Fruit fly (Drosophila melanogaster) whole organism, prepupa: ENCODE measurements around the gene Roc1a.

ENCODE experiments used
- CG11902 ChIP-seq: fragments of 200-800 bp; sonication (Bioruptor generic); optimal IDR thresholded peaks from 3 replicates; lab custom pipeline; 2016; ENCODE audit warnings: missing biosample characterization, missing genetic modification characterization
- CG15336 ChIP-seq: fragments of 200-800 bp; sonication (Bioruptor generic); IDR thresholded peaks from 2 replicates; pipeline ENCODE4 v1.3.6; 2022; ENCODE audit warnings: missing biosample characterization, missing genetic modification characterization
- CG31627 ChIP-seq: fragments of 200-800 bp; sonication (Bioruptor generic); optimal IDR thresholded peaks from 3 replicates; lab custom pipeline; 2016; ENCODE audit warnings: missing biosample characterization, missing genetic modification characterization
- CG32006 ChIP-seq: fragments of 200-800 bp; sonication (Bioruptor generic); optimal IDR thresholded peaks from 3 replicates; lab custom pipeline; 2017; ENCODE audit warnings: missing biosample characterization, mild to moderate bottlenecking, missing genetic modification characterization
- CG3919 ChIP-seq: fragments of 200-800 bp; sonication (Bioruptor generic); optimal IDR thresholded peaks from 3 replicates; lab custom pipeline; 2016; ENCODE audit warnings: missing biosample characterization, missing genetic modification characterization
- CG4318 ChIP-seq: fragments of 200-800 bp; sonication (Bioruptor generic); optimal IDR thresholded peaks from 3 replicates; lab custom pipeline; 2017; ENCODE audit warnings: missing biosample characterization, mild to moderate bottlenecking, missing genetic modification characterization
- CG6163 ChIP-seq: fragments of 200-800 bp; sonication (Bioruptor generic); IDR thresholded peaks from 3 replicates; pipeline ENCODE4 v1.3.6; 2022; ENCODE audit warnings: missing biosample characterization, missing genetic modification characterization
- CG6276 ChIP-seq: fragments of 200-800 bp; sonication (Bioruptor generic); optimal IDR thresholded peaks from 2 replicates; lab custom pipeline; 2017; ENCODE audit warnings: missing biosample characterization, mild to moderate bottlenecking, missing genetic modification characterization
- CG6792 ChIP-seq: fragments of 200-800 bp; sonication (Bioruptor generic); optimal IDR thresholded peaks from 3 replicates; lab custom pipeline; 2016; ENCODE audit warnings: missing biosample characterization, missing genetic modification characterization
- CG6854 ChIP-seq: fragments of 200-800 bp; sonication (Bioruptor generic); optimal IDR thresholded peaks from 2 replicates; lab custom pipeline; 2017; ENCODE audit warnings: missing biosample characterization, mild to moderate bottlenecking, missing genetic modification characterization
- CG8119 ChIP-seq: fragments of 200-800 bp; sonication (Bioruptor generic); IDR thresholded peaks from 3 replicates; pipeline ENCODE4 v1.3.6; 2022; ENCODE audit warnings: missing biosample characterization, missing genetic modification characterization
- CG9139 ChIP-seq: fragments of 200-800 bp; sonication (Bioruptor generic); optimal IDR thresholded peaks from 3 replicates; lab custom pipeline; 2017; ENCODE audit warnings: missing biosample characterization, mild to moderate bottlenecking, missing genetic modification characterization
- Eip78C ChIP-seq: fragments of 200-800 bp; sonication (Bioruptor generic); peaks from one replicate; lab custom pipeline; 2016; ENCODE audit warnings: missing biosample characterization, missing genetic modification characterization
- Eip93F ChIP-seq: fragments of 200-800 bp; sonication (Bioruptor generic); optimal IDR thresholded peaks from 2 replicates; lab custom pipeline; 2016; ENCODE audit warnings: missing biosample characterization, mild to moderate bottlenecking, missing genetic modification characterization
- Ets21C ChIP-seq: fragments of 200-800 bp; sonication (Bioruptor generic); optimal IDR thresholded peaks from 3 replicates; lab custom pipeline; 2016; ENCODE audit warnings: missing biosample characterization, missing genetic modification characterization
- Ets96B ChIP-seq: fragments of 200-800 bp; optimal IDR thresholded peaks from 2 replicates; lab custom pipeline; 2019; ENCODE audit warnings: missing biosample characterization, mild to moderate bottlenecking, missing genetic modification characterization, moderate library complexity
- Hr39 ChIP-seq: fragments of 200-800 bp; sonication (Bioruptor generic); optimal IDR thresholded peaks from 2 replicates; lab custom pipeline; 2016; ENCODE audit warnings: missing biosample characterization, missing genetic modification characterization
- Lpt ChIP-seq: fragments of 200-800 bp; sonication (Bioruptor generic); optimal IDR thresholded peaks from 3 replicates; lab custom pipeline; 2016; ENCODE audit warnings: missing biosample characterization, missing genetic modification characterization
- Sox14 ChIP-seq: fragments of 200-800 bp; sonication (Bioruptor generic); optimal IDR thresholded peaks from 3 replicates; lab custom pipeline; 2016; ENCODE audit warnings: missing biosample characterization, missing genetic modification characterization
- Sox15 ChIP-seq: fragments of 200-800 bp; sonication (Bioruptor generic); optimal IDR thresholded peaks from 3 replicates; lab custom pipeline; 2016; ENCODE audit warnings: missing biosample characterization, missing genetic modification characterization
- cyc ChIP-seq: fragments of 200-800 bp; sonication (Bioruptor generic); optimal IDR thresholded peaks from 3 replicates; lab custom pipeline; 2016; ENCODE audit warnings: missing biosample characterization, missing genetic modification characterization
- dac ChIP-seq: fragments of 200-800 bp; sonication (Bioruptor generic); optimal IDR thresholded peaks from 2 replicates; lab custom pipeline; 2017; ENCODE audit warnings: missing biosample characterization, mild to moderate bottlenecking, missing genetic modification characterization
- eg ChIP-seq: fragments of 200-800 bp; sonication (Bioruptor generic); IDR thresholded peaks from 3 replicates; pipeline ENCODE4 v1.3.6; 2022; ENCODE audit warnings: missing biosample characterization, missing genetic modification characterization
- esn ChIP-seq: fragments of 200-800 bp; sonication (Bioruptor generic); optimal IDR thresholded peaks from 2 replicates; lab custom pipeline; 2016; ENCODE audit warnings: missing biosample characterization, mild to moderate bottlenecking, missing genetic modification characterization, moderate library complexity
- fd59A ChIP-seq: fragments of 200-800 bp; sonication (Bioruptor generic); optimal IDR thresholded peaks from 2 replicates; lab custom pipeline; 2017; ENCODE audit warnings: missing biosample characterization, mild to moderate bottlenecking, missing genetic modification characterization, missing genetic modification reagents
- fd85E ChIP-seq: fragments of 200-800 bp; sonication (Bioruptor generic); optimal IDR thresholded peaks from 3 replicates; lab custom pipeline; 2016; ENCODE audit warnings: missing biosample characterization, missing genetic modification characterization
- net ChIP-seq: fragments of 200-800 bp; sonication (Bioruptor generic); optimal IDR thresholded peaks from 3 replicates; lab custom pipeline; 2016; ENCODE audit warnings: missing biosample characterization, missing genetic modification characterization
- spab ChIP-seq: fragments of 200-800 bp; sonication (Bioruptor generic); optimal IDR thresholded peaks from 2 replicates; lab custom pipeline; 2017; ENCODE audit warnings: missing biosample characterization, mild to moderate bottlenecking, missing genetic modification characterization, missing genetic modification reagents
- ss ChIP-seq, 2 experiments: fragments of 200-800 bp; sonication (Bioruptor generic); optimal IDR thresholded peaks; 2 replicates in 1 of 2; 3 replicates in 1 of 2; lab custom pipeline; 2017 to 2018; ENCODE audit warnings: mild to moderate bottlenecking in 2 of 2, missing biosample characterization in 2 of 2, missing genetic modification characterization in 2 of 2, moderate library complexity in 1 of 2
- svp ChIP-seq: fragments of 200-800 bp; sonication (Bioruptor generic); peaks from one replicate; lab custom pipeline; 2016; ENCODE audit warnings: missing biosample characterization, missing genetic modification characterization
- vri ChIP-seq: fragments of 200-800 bp; sonication (Bioruptor generic); optimal IDR thresholded peaks from 3 replicates; lab custom pipeline; 2016; ENCODE audit warnings: missing biosample characterization, mild to moderate bottlenecking, missing genetic modification characterization

Gene Roc1a

DNA sequence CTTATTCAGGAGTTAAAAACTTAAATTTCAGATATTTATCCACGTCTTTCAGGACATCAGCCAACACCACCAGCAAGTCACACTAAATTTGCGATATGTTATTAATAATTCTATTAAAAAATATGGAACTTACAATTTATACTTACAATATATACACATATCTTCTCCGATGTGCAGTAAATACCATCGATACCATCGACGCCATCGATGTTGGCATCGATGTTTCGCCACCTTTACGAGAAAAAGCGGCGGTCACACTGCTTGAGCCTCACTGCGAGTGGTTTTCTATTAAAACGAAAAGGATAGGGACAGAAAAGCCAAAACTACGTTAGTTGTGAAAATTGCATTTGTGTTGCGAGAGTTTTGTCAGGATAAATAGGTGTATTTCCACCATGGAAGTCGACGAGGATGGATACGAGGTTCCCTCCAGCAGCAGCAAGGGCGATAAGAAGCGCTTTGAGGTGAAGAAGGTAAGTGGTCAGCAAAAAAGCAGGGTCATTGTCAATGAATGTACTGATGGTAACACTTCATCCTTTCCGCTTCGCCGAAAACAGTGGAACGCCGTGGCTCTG is at the start of gene Roc1a:
TSS of gene Roc1a (plus strand) at position 249 of the 572 bp plus-strand sequence.
- no peak for TF ChIP-seq ss (GFP tag; optimal IDR thresholded peaks at IDR 0.05; lab: Kevin White, UChicago)
- TF ChIP-seq CG9139 (GFP tag; lab: Kevin White, UChicago): no peak
- TF ChIP-seq CG3919 (GFP tag; lab: Kevin White, UChicago): no peak
- TF ChIP-seq Ets96B: no peak
- no peak for TF ChIP-seq CG32006 (GFP tag; lab: Kevin White, UChicago)
- TF ChIP-seq CG8119 (GFP tag; lab: Robert Waterston, UW): no peak
- TF ChIP-seq CG11902: no peak
- TF ChIP-seq CG6854 (GFP tag; lab: Kevin White, UChicago): peak; percentile 32
- TF ChIP-seq eg (GFP tag; lab: Robert Waterston, UW): 0 out of 3 replicates have a peak, but pooled peaks have one; percentile 4

- TF ChIP-seq vri (peak; percentile 94), CG6163 (GFP tag; lab: Robert Waterston, UW) (0 out of 3 replicates have a peak, but pooled peaks have one; percentile 16), CG6276 (GFP tag; lab: Kevin White, UChicago) (no peak), svp (GFP tag; lab: Kevin White, UChicago) (no peak)
Observed at dm6 chrX:598322-599057, 48.6 kb upstream of the Roc1a start.

dm6 chrX:599727-600126 is 47.4 kb upstream of the Roc1a start:
- TF ChIP-seq dac (no peak), cyc (GFP tag; lab: Kevin White, UChicago) (no peak), spab (GFP tag; lab: Kevin White, UChicago) (no peak), vri (peak; percentile 52), Ets21C (GFP tag; lab: Kevin White, UChicago) (no peak), Sox14 (GFP tag; lab: Kevin White, UChicago) (no peak), CG6792 (GFP tag; lab: Kevin White, UChicago) (no peak), Eip78C (GFP tag; lab: Kevin White, UChicago) (no peak), fd59A (no peak), CG15336 (GFP tag; lab: Robert Waterston, UW) (no peak), CG4318 (GFP tag; lab: Kevin White, UChicago) (no peak), svp (GFP tag; lab: Kevin White, UChicago) (peak; percentile 78)
- TF ChIP-seq, all 60 proteins: peak for 2

DNA sequence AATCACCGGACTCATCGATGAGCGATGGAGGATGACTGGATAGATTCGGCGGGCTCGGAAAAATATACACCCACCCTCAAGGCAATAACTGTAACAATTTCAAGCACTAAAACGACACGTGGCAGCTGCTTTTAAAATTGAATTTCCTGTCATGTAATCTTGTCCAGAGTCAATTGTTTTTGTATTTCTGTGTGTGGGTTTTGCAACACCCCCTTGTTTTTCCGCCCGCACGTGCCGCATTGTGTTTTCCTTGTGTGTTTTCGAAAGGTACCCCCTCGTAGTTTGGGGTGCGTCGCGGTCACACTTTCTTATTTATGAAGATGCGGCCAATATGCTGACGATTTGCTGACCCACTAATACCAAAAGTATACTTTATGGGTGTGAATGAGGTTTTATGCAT is 45.1 kb upstream of the Roc1a start:
- TF ChIP-seq svp (GFP tag; lab: Kevin White, UChicago) (no peak), Ets96B (no peak), CG6276 (GFP tag; lab: Kevin White, UChicago) (no peak), fd85E (GFP tag; lab: Kevin White, UChicago) (no peak), CG4318 (GFP tag; lab: Kevin White, UChicago) (no peak), cyc (GFP tag; lab: Kevin White, UChicago) (no peak), CG9139 (GFP tag; lab: Kevin White, UChicago) (no peak), esn (GFP tag; lab: Kevin White, UChicago) (no peak)

DNA sequence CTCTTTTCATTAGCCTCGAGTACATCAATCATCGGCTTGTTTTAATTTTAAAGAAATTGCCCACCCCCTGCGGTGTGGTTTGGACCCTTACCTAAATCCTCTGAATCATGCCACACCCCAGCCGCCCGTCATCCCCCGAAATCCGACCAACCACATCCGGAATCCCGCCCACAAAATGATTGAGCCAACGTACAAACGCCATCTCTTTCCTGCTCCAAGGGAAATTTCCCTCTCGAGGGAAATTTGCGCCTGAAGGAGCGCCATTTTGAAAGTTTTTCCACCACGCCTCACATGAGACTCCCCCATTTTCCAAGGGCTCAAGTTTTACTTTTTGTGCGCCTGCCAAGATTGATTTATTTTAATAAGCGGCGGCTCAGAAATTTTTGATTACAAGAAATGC is 37.1 kb upstream of the Roc1a start:
- TF ChIP-seq vri (no peak), Hr39 (GFP tag; lab: Kevin White, UChicago) (no peak), net (GFP tag; lab: Kevin White, UChicago) (no peak), Sox15 (GFP tag; lab: Kevin White, UChicago) (no peak), CG31627 (GFP tag; lab: Kevin White, UChicago) (no peak), Eip93F (no peak), dac (no peak), Lpt (GFP tag; lab: Kevin White, UChicago) (no peak)
